Worm (Caenorhabditis elegans): Measurements from ENCODE around the gene F39F10.4.

- no peak for TF ChIP-seq chd-7 (tag; optimal IDR thresholded peaks at IDR 0.05)
- no peak for TF ChIP-seq efl-1 (GFP tag; optimal IDR thresholded peaks at IDR 0.05)
- no peak for TF ChIP-seq snpc-3.4 (tag; optimal IDR thresholded peaks at IDR 0.05)
- TF ChIP-seq C17E4.6 (GFP tag; IDR thresholded peaks at IDR 0.05) = no peak
- no peak for TF ChIP-seq let-607 (tag; optimal IDR thresholded peaks at IDR 0.05)
Observed at ce11 chrX:16872446-16872962, 31.0 kb downstream of the F39F10.4 start, which contains the start of gene T20F7.1.

All from whole organism, young adult.